Worm (Caenorhabditis elegans) whole organism, midembryonic: ENCODE results near the gene K01D12.5.

Source experiments
- T22C8.4 ChIP-seq: fragments of 200-800 bp; sonication (Bioruptor generic); IDR thresholded peaks from 2 replicates; pipeline ENCODE4 v1.3.6; 2022; ENCODE audit warnings: missing genetic modification characterization, missing compliant biosample characterization
- cog-1 ChIP-seq: sonication (generic microtip); optimal IDR thresholded peaks from 2 replicates; lab custom pipeline; 2016; ENCODE audit warnings: missing genetic modification characterization, missing compliant biosample characterization
- flt-1 ChIP-seq: fragments of 200-800 bp; sonication (Bioruptor generic); IDR thresholded peaks from 2 replicates; pipeline ENCODE4 v1.3.6; 2022; ENCODE audit warnings: missing genetic modification characterization, missing compliant biosample characterization
- klf-2 ChIP-seq: fragments of 200-800 bp; sonication (Bioruptor generic); conservative IDR thresholded peaks from 2 replicates; pipeline ENCODE4 v1.3.6; 2022; ENCODE audit warnings: missing genetic modification reagents, missing genetic modification characterization, missing compliant biosample characterization
- med-1 ChIP-seq: sonication (generic microtip); optimal IDR thresholded peaks from 2 replicates; lab custom pipeline; 2017; ENCODE audit warnings: missing genetic modification characterization, mild to moderate bottlenecking, missing compliant biosample characterization, antibody characterized with exemption, missing genetic modification reagents; ENCODE audit not compliant: insufficient read depth
- ref-1 ChIP-seq: fragments of 200-800 bp; sonication (Bioruptor generic); conservative IDR thresholded peaks from 2 replicates; pipeline ENCODE4 v1.3.6; 2022; ENCODE audit warnings: missing genetic modification reagents, missing genetic modification characterization, missing compliant biosample characterization
- tab-1 ChIP-seq: fragments of 200-800 bp; sonication (Bioruptor generic); IDR thresholded peaks from 2 replicates; pipeline ENCODE4 v1.3.6; 2022; ENCODE audit warnings: missing genetic modification characterization, missing compliant biosample characterization
- ztf-23 ChIP-seq: fragments of 200-800 bp; sonication (Bioruptor generic); IDR thresholded peaks from 2 replicates; pipeline ENCODE4 v1.3.6; 2022; ENCODE audit warnings: missing genetic modification reagents, missing genetic modification characterization, missing compliant biosample characterization
- ztf-29 ChIP-seq: fragments of 200-800 bp; sonication (Bioruptor generic); IDR thresholded peaks from 2 replicates; pipeline ENCODE4 v1.3.6; 2022; ENCODE audit warnings: missing genetic modification reagents, missing genetic modification characterization, missing compliant biosample characterization

K01D12.5 gene

DNA sequence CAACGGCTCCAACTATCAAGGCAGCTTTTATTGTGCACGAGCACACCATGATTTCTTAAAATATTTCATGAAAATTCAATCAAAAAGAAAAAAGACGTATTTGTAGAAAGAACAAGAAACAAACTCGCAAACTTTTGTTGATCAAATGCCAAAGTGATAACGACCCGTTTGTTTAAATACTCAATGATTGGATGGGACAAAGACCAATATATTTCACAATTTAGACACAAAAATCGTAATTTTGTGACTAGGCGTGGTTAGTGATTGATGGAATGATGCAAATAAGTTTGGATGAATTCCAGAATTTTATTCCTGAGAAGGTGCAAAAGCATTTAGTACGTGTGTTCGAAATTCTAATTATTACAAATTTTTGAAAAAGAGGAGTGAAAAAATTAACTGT lies 18.0 kb downstream of the K01D12.5 start, which contains the start of gene cdr-2:
TSS of gene cdr-2 (minus strand) at position 54 of the 400 bp plus-strand sequence.
- TF ChIP-seq T22C8.4 (GFP tag; lab: Robert Waterston, UW) (no peak), cog-1 (tag; lab: Kevin White, UChicago) (no peak), klf-2 (GFP tag; lab: Robert Waterston, UW) (no peak), flt-1 (GFP tag; lab: Robert Waterston, UW) (no peak), tab-1 (no peak), med-1 (GFP tag; lab: Kevin White, UChicago) (no peak), ztf-23 (GFP tag; lab: Robert Waterston, UW) (no peak), ref-1 (GFP tag; lab: Robert Waterston, UW) (no peak), ztf-29 (GFP tag; lab: Robert Waterston, UW) (no peak)

DNA sequence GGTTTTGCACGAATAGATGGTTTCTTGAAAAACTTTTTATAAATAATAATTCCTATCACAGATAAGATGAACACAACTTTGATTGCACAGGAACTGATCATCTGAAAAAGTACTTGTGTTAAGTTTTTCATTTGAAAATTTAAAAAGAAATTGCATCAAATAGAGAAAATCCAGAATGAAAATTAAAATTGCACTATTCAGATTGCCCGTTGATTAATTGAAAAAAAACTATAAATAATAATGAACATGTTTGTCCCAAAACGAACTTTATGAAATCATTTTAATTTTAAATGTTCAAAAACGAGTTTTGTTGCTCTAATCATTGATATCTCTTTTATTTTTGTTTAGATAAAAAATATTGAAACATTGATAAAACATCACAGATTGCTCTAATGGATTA lies 19.6 kb downstream of the K01D12.5 start, which contains the start of gene cdr-3:
TSS of gene cdr-3 (minus strand) at position 101 of the 400 bp plus-strand sequence.
- TF ChIP-seq klf-2 (GFP tag; lab: Robert Waterston, UW) = no peak
- TF ChIP-seq flt-1 (GFP tag; lab: Robert Waterston, UW) = no peak
- TF ChIP-seq cog-1 (tag; lab: Kevin White, UChicago) = no peak
- no peak for TF ChIP-seq ref-1 (GFP tag; lab: Robert Waterston, UW)

DNA sequence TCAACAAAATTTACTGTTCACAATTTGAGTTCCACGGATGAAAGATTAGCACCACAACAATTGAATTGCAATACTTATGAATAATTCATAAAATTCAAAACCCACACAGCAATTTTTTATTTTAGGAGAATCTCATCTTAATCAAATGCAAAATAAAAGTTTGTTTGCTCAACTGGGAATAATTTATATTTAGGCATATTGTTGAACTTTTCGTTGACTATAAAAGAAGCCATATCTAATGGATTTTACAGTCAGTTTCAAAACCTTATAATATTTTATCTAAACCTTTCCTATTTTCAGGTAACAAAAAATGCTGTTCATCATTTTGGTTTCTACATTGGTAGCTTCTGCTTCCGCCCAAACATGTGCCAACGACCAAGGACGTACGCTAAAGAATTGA lies 20.6 kb downstream of the K01D12.5 start, which contains the start of gene C54D10.3:
TSS of gene C54D10.3 (plus strand) at position 301 of the 400 bp plus-strand sequence.
- no peak for TF ChIP-seq med-1 (GFP tag; lab: Kevin White, UChicago)
- no peak for TF ChIP-seq flt-1 (GFP tag; lab: Robert Waterston, UW)
- no peak for TF ChIP-seq cog-1 (tag; lab: Kevin White, UChicago)
- no peak for TF ChIP-seq klf-2 (GFP tag; lab: Robert Waterston, UW)
- TF ChIP-seq ztf-29 (GFP tag; lab: Robert Waterston, UW) = no peak
- TF ChIP-seq ref-1 (GFP tag; lab: Robert Waterston, UW) = no peak
- TF ChIP-seq T22C8.4 (GFP tag; lab: Robert Waterston, UW) = no peak
- no peak for TF ChIP-seq tab-1
- no peak for TF ChIP-seq ztf-23 (GFP tag; lab: Robert Waterston, UW)

DNA sequence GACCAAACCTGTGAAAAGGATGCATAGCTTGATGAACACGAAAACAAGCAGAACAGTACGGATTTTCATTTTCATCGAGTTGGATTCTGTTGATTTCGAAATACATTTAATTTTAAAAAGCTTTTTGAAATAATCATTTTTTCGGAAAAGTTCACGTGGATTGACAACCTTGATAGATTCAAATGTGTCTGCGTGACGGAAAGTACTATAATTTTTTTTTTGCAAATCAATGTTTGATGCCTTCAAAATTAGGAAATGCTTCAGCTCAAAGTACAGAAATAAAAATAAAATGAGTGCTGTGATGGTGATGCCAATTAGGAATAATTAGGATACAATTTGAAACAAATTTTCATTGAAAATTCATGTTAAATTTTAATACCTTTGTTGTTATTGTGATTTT lies 23.2 kb downstream of the K01D12.5 start, which contains the start of gene C54D10.4:
TSS of gene C54D10.4 (minus strand) at position 101 of the 400 bp plus-strand sequence.
- TF ChIP-seq med-1 (GFP tag; lab: Kevin White, UChicago) (no peak), ztf-23 (GFP tag; lab: Robert Waterston, UW) (no peak), ztf-29 (GFP tag; lab: Robert Waterston, UW) (no peak), flt-1 (GFP tag; lab: Robert Waterston, UW) (no peak), cog-1 (tag; lab: Kevin White, UChicago) (no peak), klf-2 (GFP tag; lab: Robert Waterston, UW) (no peak), tab-1 (no peak), ref-1 (GFP tag; lab: Robert Waterston, UW) (no peak)

DNA sequence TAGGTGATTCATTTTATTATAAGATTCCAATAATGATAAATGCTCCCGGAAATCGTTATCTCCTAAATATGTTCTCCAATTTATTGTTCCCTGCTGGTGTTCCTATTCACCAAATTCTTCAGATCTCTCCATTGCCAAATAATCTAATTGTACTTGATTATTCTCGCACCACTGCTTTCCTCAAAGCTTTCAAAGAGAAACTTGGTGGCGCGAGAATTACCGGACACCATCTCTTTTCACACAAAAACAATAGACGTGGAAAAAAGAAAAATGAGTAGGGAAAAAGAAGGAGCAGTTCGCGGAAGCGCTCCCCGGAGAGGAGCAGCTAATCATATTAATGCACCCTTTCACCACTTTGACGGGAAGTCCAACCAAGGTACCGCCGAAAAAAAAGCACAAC lies 23.7 kb downstream of the K01D12.5 start:
- no peak for TF ChIP-seq tab-1
- no peak for TF ChIP-seq klf-2 (GFP tag; lab: Robert Waterston, UW)
- TF ChIP-seq ztf-29 (GFP tag; lab: Robert Waterston, UW) = no peak
- TF ChIP-seq flt-1 (GFP tag; lab: Robert Waterston, UW) = no peak
- TF ChIP-seq med-1 (GFP tag; lab: Kevin White, UChicago) = no peak
- no peak for TF ChIP-seq cog-1 (tag; lab: Kevin White, UChicago)
- no peak for TF ChIP-seq ref-1 (GFP tag; lab: Robert Waterston, UW)
- no peak for TF ChIP-seq T22C8.4 (GFP tag; lab: Robert Waterston, UW)
- TF ChIP-seq ztf-23 (GFP tag; lab: Robert Waterston, UW) = no peak

DNA sequence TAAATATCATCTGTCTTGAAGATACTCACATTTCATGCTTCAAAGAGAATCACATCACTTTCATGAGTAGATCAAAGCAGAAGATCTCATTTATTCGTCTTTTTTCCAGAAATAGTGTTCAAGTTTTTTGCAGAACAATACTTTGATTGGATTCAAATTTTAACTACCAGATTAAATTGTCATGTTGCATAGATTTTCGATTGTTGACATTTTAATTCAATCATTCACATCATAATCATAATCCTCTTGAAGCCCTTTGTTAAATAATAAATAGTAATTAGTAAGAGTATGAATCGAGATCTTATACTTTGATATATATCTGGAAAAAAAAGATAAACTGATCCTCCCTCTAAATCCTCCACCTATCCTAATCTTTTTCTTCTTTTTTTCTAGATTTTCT lies 30.2 kb downstream of the K01D12.5 start:
- no peak for TF ChIP-seq med-1 (GFP tag; lab: Kevin White, UChicago)
- no peak for TF ChIP-seq ztf-29 (GFP tag; lab: Robert Waterston, UW)
- no peak for TF ChIP-seq flt-1 (GFP tag; lab: Robert Waterston, UW)
- no peak for TF ChIP-seq T22C8.4 (GFP tag; lab: Robert Waterston, UW)
- no peak for TF ChIP-seq klf-2 (GFP tag; lab: Robert Waterston, UW)
- TF ChIP-seq ref-1 (GFP tag; lab: Robert Waterston, UW) = no peak
- TF ChIP-seq ztf-23 (GFP tag; lab: Robert Waterston, UW) = no peak

DNA sequence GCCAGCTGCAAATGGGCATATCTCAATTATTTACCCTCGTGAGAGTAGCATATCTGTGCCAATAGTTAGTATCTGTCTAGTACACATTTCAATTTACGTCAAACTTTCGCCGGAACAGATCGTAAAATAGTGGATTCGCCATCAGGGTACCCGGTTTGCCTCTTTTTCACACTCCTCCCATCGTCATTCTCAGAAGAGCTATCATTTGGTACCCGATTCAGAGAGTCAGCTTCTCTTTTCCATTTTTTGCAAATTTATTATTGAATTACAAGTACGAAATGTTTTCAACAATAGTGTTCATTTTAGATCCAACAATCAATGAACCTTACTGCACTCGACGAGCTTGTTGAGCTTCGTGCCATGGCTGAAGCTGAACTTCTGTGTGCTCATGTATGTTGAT lies 31.4 kb downstream of the K01D12.5 start, which contains the start of gene C54D10.5:
TSS of gene C54D10.5 (plus strand) at position 301 of the 400 bp plus-strand sequence.
- TF ChIP-seq med-1 (GFP tag; lab: Kevin White, UChicago) = no peak
- no peak for TF ChIP-seq ztf-29 (GFP tag; lab: Robert Waterston, UW)
- TF ChIP-seq T22C8.4 (GFP tag; lab: Robert Waterston, UW) = no peak
- no peak for TF ChIP-seq cog-1 (tag; lab: Kevin White, UChicago)
- TF ChIP-seq tab-1 = no peak
- no peak for TF ChIP-seq ref-1 (GFP tag; lab: Robert Waterston, UW)
- TF ChIP-seq klf-2 (GFP tag; lab: Robert Waterston, UW) = no peak
- no peak for TF ChIP-seq ztf-23 (GFP tag; lab: Robert Waterston, UW)
- TF ChIP-seq flt-1 (GFP tag; lab: Robert Waterston, UW) = no peak

DNA sequence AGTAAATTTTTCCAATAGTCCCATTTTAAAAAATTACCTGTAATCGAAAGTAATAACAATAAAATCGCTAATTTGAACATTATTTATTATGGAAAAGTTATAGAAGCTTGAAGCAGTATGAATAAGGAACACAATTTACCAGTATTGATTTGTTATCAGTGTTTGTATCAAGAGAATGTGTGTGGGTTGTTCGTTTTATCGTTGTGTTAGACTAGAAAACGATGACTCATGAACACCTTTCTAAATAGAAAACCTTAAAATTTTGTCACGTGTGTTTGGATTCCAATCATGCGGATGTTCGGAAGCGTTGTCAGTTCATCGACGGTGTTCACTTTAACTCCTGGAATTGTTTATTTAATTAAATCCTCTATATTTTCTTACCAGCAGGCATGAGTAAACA lies 34.5 kb downstream of the K01D12.5 start, which contains the start of gene C54D10.13:
TSS of gene C54D10.13 (minus strand) at position 179 of the 400 bp plus-strand sequence.
- TF ChIP-seq tab-1 = no peak
- TF ChIP-seq med-1 (GFP tag; lab: Kevin White, UChicago) = no peak

DNA sequence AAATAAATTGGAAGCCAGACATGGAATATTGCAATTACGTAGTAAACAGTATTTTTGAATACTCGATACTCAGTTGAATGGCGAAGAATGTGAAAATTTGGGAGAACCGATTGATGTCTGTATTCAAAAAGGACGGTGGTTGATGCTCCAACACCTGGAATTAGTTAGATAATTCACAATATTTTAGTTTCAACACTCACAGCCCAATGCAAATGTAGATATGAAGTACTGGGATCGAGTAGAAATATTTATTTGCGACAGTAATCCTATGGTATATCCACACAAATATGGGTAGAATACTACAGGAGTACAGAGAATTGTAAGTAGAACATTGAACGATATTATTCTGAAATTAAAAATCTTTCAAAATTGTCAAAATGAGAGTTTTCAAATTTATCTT lies 35.5 kb downstream of the K01D12.5 start:
- no peak for TF ChIP-seq ztf-23 (GFP tag; lab: Robert Waterston, UW)
- TF ChIP-seq cog-1 (tag; lab: Kevin White, UChicago) = no peak
- no peak for TF ChIP-seq med-1 (GFP tag; lab: Kevin White, UChicago)
- no peak for TF ChIP-seq ref-1 (GFP tag; lab: Robert Waterston, UW)
- TF ChIP-seq klf-2 (GFP tag; lab: Robert Waterston, UW) = no peak
- no peak for TF ChIP-seq tab-1
